Fruit fly (Drosophila melanogaster): Measurements from ENCODE around the gene CG5114.

CG5114 gene

DNA sequence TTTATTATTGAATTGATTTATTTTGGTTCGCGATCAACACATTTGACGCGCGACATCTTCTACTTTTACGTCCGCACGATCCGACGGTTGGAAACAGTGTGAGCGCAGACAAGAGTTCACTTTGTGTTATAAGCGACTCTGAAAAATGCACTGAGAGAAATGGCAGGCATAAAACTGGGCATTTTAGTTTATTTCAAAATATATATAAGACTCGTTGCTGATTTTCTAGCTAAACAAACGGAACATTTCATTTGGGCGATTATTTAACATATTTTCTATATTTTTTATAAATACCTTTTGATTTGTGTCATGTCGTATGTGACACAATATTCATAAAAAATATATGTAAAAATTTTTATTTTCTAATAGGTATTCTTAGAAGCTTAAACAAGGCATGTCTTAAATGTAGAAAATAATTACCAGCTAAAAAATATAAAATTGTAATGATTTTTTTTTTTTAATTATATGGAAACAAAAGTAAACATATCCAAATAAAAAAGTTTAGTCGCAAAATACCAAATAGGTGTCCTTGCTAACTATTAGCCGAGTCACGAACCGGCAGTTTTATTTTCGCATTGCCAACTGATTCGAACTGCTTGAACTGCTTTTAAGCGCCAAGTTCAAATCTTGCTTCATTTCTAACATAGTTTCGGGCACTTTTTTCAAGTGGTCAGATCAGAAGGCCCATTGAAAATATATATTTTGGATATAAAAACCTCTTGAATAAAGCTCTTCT, 31.5 kb downstream of the CG5114 start, which contains the start of gene Reck (continued):
- no peak for TF ChIP-seq sna (GFP tag; IDR thresholded peaks at IDR 0.05; ENCODE audit: partially characterized antibody)
- peak; percentile 74 for TF ChIP-seq CG4730 (GFP tag; IDR thresholded peaks at IDR 0.05)
- peak; percentile 98 for TF ChIP-seq CG31365 (tag; optimal IDR thresholded peaks at IDR 0.05)
- TF ChIP-seq tio (GFP tag; optimal IDR thresholded peaks at IDR 0.05) = peak; percentile 83
- TF ChIP-seq z (GFP tag; IDR thresholded peaks at IDR 0.05) = no peak
- TF ChIP-seq Dfd (GFP tag; optimal IDR thresholded peaks at IDR 0.05) = no peak
- TF ChIP-seq CG1602 (GFP tag; optimal IDR thresholded peaks at IDR 0.05) = peak; percentile 71
- TF ChIP-seq CG1647 (GFP tag; optimal IDR thresholded peaks at IDR 0.05) = peak; percentile 25
- peak; percentile 71 for TF ChIP-seq Max (GFP tag; optimal IDR thresholded peaks at IDR 0.05)
- TF ChIP-seq CG12942 (GFP tag; optimal IDR thresholded peaks at IDR 0.05) = peak; percentile 68
- peak; percentile 88 for TF ChIP-seq Spps (tag; optimal IDR thresholded peaks at IDR 0.05)
- TF ChIP-seq CG2199 (GFP tag; IDR thresholded peaks at IDR 0.05) = peak; percentile 80
- no peak; the same call in none of the 3 replicates for TF ChIP-seq so (GFP tag; IDR thresholded peaks at IDR 0.05)
- peak; percentile 81 for TF ChIP-seq CG14441 (GFP tag; IDR thresholded peaks at IDR 0.05)
- TF ChIP-seq CkIIα-i1 (GFP tag; IDR thresholded peaks at IDR 0.05) = no peak
- no peak for TF ChIP-seq ftz-f1 (GFP tag; optimal IDR thresholded peaks at IDR 0.05)
- peak; percentile 88 for TF ChIP-seq CG8388 (GFP tag; optimal IDR thresholded peaks at IDR 0.05)
- TF ChIP-seq esg (GFP tag; conservative IDR thresholded peaks at IDR 0.05) = peak; percentile 76
- no peak for TF ChIP-seq cg (GFP tag; optimal IDR thresholded peaks at IDR 0.05)
- peak; percentile 43; the same call in 1 of the 2 replicates for TF ChIP-seq CG4360 (GFP tag; IDR thresholded peaks at IDR 0.05)
- peak; percentile 88 for TF ChIP-seq CG10267 (tag; optimal IDR thresholded peaks at IDR 0.05)
- TF ChIP-seq h (optimal IDR thresholded peaks at IDR 0.05) = no peak
- no peak for TF ChIP-seq hth (optimal IDR thresholded peaks at IDR 0.05)
- TF ChIP-seq fd96Cb (tag; optimal IDR thresholded peaks at IDR 0.05) = peak; percentile 88
- TF ChIP-seq cwo (GFP tag; optimal IDR thresholded peaks at IDR 0.05) = peak; percentile 76
- no peak for TF ChIP-seq ato (GFP tag; IDR thresholded peaks at IDR 0.05; ENCODE audit: partially characterized antibody)
- peak; percentile 35 for TF ChIP-seq grn (GFP tag; optimal IDR thresholded peaks at IDR 0.05)
- TF ChIP-seq CG11723 (GFP tag; optimal IDR thresholded peaks at IDR 0.05) = peak; percentile 50
- TF ChIP-seq HHEX (GFP tag; optimal IDR thresholded peaks at IDR 0.05) = peak; percentile 84
- peak; percentile 63; the same call in 1 of the 2 replicates for TF ChIP-seq NFAT (GFP tag; IDR thresholded peaks at IDR 0.05)
- TF ChIP-seq bigmax (GFP tag; optimal IDR thresholded peaks at IDR 0.05) = no peak
- TF ChIP-seq Mes4 (GFP tag; optimal IDR thresholded peaks at IDR 0.05) = no peak
- peak; percentile 81 for TF ChIP-seq E2f1 (GFP tag; IDR thresholded peaks at IDR 0.05)
- no peak for TF ChIP-seq CG7963 (GFP tag; IDR thresholded peaks at IDR 0.05; ENCODE audit: partially characterized antibody)
- no peak for TF ChIP-seq Sry-β (GFP tag; optimal IDR thresholded peaks at IDR 0.05)
- TF ChIP-seq zfh1 (GFP tag; IDR thresholded peaks at IDR 0.05) = peak; percentile 83; the same call in 2 of the 3 replicates
- peak; percentile 83 for TF ChIP-seq ranshi (GFP tag; IDR thresholded peaks at IDR 0.05)
- TF ChIP-seq pum (GFP tag; optimal IDR thresholded peaks at IDR 0.05) = peak; percentile 47
- TF ChIP-seq CG34224 (GFP tag; IDR thresholded peaks at IDR 0.05; ENCODE audit: partially characterized antibody) = no peak
- TF ChIP-seq tll (GFP tag; optimal IDR thresholded peaks at IDR 0.05) = no peak
- TF ChIP-seq ap (GFP tag; IDR thresholded peaks at IDR 0.05) = peak; percentile 64
- peak; percentile 6 for TF ChIP-seq CG8290 (GFP tag; optimal IDR thresholded peaks at IDR 0.05)
- peak in 1 of 2 experiments; percentile 49 for TF ChIP-seq CG8290 (tag; optimal IDR thresholded peaks at IDR 0.05)
- TF ChIP-seq gcm (GFP tag; optimal IDR thresholded peaks at IDR 0.05) = peak; percentile 90
- TF ChIP-seq inv (GFP tag; IDR thresholded peaks at IDR 0.05; ENCODE audit: partially characterized antibody) = no peak
- peak; percentile 48; the same call in 1 of the 2 replicates for TF ChIP-seq CG43689 (GFP tag; IDR thresholded peaks at IDR 0.05)
- peak; percentile 51 for TF ChIP-seq gfzf (GFP tag; optimal IDR thresholded peaks at IDR 0.05)
- TF ChIP-seq pfk (GFP tag; optimal IDR thresholded peaks at IDR 0.05) = no peak
- TF ChIP-seq CG1529 (GFP tag; optimal IDR thresholded peaks at IDR 0.05) = peak; percentile 77
- TF ChIP-seq gro (GFP tag; optimal IDR thresholded peaks at IDR 0.05) = no peak

Measured in whole organism, embryonic.